Worm (Caenorhabditis elegans): ENCODE data around the gene Y56A3A.31.

DNA sequence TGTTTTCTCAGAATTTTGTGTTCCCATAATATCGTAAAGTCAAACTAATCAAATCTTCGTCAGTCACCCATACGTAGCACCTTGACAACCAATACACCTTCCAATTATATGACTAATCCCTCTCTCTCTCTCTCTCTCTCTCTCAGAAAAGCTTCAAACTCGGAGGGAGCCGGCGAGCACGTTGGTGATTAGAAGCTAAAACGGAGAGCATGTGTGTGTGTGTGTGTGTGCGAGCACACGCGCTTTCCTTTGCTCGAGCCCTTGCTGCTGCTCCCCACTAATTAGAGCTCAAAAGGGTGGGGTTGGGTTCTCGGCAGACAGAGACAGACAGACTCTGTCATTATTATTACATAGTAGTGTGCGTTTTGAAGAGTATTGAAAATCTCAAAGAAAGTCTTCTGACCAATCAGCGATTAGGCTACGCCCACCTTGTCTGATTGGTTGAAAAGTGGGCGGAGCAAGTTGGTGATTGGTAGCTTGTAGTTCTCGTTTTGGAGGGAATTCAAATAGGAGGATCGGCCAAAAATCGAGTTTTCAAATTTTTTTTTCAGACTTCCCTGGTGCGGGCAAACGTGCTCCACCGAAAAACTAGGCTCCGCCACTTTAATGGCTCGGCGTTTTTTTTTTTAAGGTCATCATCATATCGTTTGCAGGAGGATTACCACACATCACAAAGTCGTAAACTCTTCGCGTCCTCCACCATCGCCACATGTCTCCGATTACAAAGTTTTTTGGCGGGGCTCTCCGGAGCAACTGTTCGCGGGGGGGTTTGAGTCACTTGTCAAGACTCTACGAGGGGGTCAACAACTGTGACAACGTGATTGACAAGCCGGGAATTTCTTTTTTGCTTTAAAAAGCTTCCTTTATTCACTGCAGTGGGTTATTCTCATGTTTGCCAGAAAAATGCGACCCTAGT is 39.0 kb upstream of the Y56A3A.31 start:
- TF ChIP-seq blmp-1 (tag; optimal IDR thresholded peaks at IDR 0.05): no peak
- no peak for TF ChIP-seq aly-2 (tag; optimal IDR thresholded peaks at IDR 0.05)
- TF ChIP-seq fkh-10 (GFP tag; optimal IDR thresholded peaks at IDR 0.05): no peak
- no peak for TF ChIP-seq snpc-4 (tag; optimal IDR thresholded peaks at IDR 0.05)
- TF ChIP-seq lin-15B (tag; optimal IDR thresholded peaks at IDR 0.05): no peak
- no peak for TF ChIP-seq tbx-2 (tag; optimal IDR thresholded peaks at IDR 0.05)
- TF ChIP-seq unc-62 (GFP tag; optimal IDR thresholded peaks at IDR 0.05): peak; percentile 44
- no peak for TF ChIP-seq nhr-12 (tag; optimal IDR thresholded peaks at IDR 0.05)
- no peak for TF ChIP-seq lin-13 (GFP tag; optimal IDR thresholded peaks at IDR 0.05)
- peak; percentile 14 for TF ChIP-seq ama-1 (optimal IDR thresholded peaks at IDR 0.05)
- peak; percentile 66 for TF ChIP-seq nhr-71 (tag; optimal IDR thresholded peaks at IDR 0.05)
- no peak for TF ChIP-seq lir-3 (tag; optimal IDR thresholded peaks at IDR 0.05; ENCODE audit: poor library complexity)
- TF ChIP-seq ceh-82 (tag; optimal IDR thresholded peaks at IDR 0.05): peak in 1 of 3 experiments; percentile 23
- no peak for TF ChIP-seq vab-15 (tag; optimal IDR thresholded peaks at IDR 0.05)
